Fruit fly (Drosophila melanogaster): ENCODE measurements around the gene CG10333.

DNA sequence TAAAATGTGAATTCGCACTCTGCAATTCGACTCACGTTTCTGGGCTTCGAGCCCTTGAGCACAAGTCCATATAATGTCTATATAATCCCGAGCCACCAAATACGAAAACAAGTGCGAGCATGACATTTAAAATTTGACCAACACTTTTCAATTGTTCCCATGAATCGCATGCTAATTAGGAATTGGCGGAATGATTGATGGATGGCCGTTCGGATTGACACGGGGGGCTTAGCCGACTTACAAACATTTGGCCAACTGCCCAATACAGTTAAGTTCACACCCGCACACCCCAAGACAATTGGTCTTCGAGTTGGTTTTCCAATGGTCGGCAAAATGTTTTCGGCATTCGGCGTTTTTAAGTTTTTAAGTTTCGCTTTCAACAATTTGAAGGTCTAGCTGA, 34.5 kb downstream of the CG10333 start:
- TF ChIP-seq CG3032 (tag; optimal IDR thresholded peaks at IDR 0.05) (no peak), CG3919 (GFP tag; optimal IDR thresholded peaks at IDR 0.05) (no peak), salr (GFP tag; optimal IDR thresholded peaks at IDR 0.05) (no peak), Eip93F (GFP tag; optimal IDR thresholded peaks at IDR 0.05) (no peak), dac (GFP tag; optimal IDR thresholded peaks at IDR 0.05) (no peak), Sox102F (GFP tag; optimal IDR thresholded peaks at IDR 0.05) (no peak), Hr38 (GFP tag; optimal IDR thresholded peaks at IDR 0.05) (no peak), CG11294 (GFP tag; IDR thresholded peaks at IDR 0.05) (no peak)
